Worm (Caenorhabditis elegans) whole organism, young adult: ENCODE results near the gene F19G12.11.

Experiments
- B0261.1 ChIP-seq: sonication (generic microtip); optimal IDR thresholded peaks from 2 replicates; lab custom pipeline; 2016; ENCODE audit warnings: mild to moderate bottlenecking, missing genetic modification characterization, moderate library complexity, missing compliant biosample characterization
- B0336.3 ChIP-seq: fragments of 200-800 bp; sonication (Bioruptor generic); IDR thresholded peaks from 2 replicates; pipeline ENCODE4 v1.3.6; 2022; ENCODE audit warnings: missing genetic modification characterization, missing compliant biosample characterization
- C06A6.2 ChIP-seq: fragments of 200-800 bp; sonication (Bioruptor generic); conservative IDR thresholded peaks from 2 replicates; pipeline ENCODE4 v1.3.6; 2022; ENCODE audit warnings: missing genetic modification characterization, missing compliant biosample characterization
- D2030.7 ChIP-seq: fragments of 200-800 bp; sonication (Bioruptor generic); IDR thresholded peaks from 2 replicates; pipeline ENCODE4 v1.3.6; 2022; ENCODE audit warnings: missing genetic modification reagents, missing genetic modification characterization, missing compliant biosample characterization
- F10E7.11 ChIP-seq: sonication (generic microtip); optimal IDR thresholded peaks from 2 replicates; lab custom pipeline; 2017; ENCODE audit warnings: mild to moderate bottlenecking, missing genetic modification characterization, moderate library complexity, missing compliant biosample characterization
- F55B11.4 ChIP-seq: sonication (generic microtip); optimal IDR thresholded peaks from 2 replicates; lab custom pipeline; 2016; ENCODE audit warnings: missing compliant biosample characterization, missing genetic modification characterization, borderline replicate concordance; ENCODE audit not compliant: insufficient read depth
- F57A8.1 ChIP-seq: fragments of 200-800 bp; sonication (Bioruptor generic); optimal IDR thresholded peaks from 2 replicates; lab custom pipeline; 2018; ENCODE audit warnings: mild to moderate bottlenecking, missing genetic modification characterization, moderate library complexity, missing compliant biosample characterization
- T26A5.8 ChIP-seq: sonication (generic microtip); optimal IDR thresholded peaks from 2 replicates; lab custom pipeline; 2016; ENCODE audit warnings: missing genetic modification characterization, missing compliant biosample characterization
- Y53F4B.3 ChIP-seq: fragments of 200-800 bp; sonication (Bioruptor generic); IDR thresholded peaks from 2 replicates; pipeline ENCODE4 v1.3.6; 2022; ENCODE audit warnings: missing genetic modification reagents, missing genetic modification characterization, missing compliant biosample characterization
- Y67H2A.10 ChIP-seq: fragments of 200-800 bp; sonication (Bioruptor generic); conservative IDR thresholded peaks from 2 replicates; pipeline ENCODE4 v1.3.6; 2022; ENCODE audit warnings: missing genetic modification reagents, missing genetic modification characterization, missing compliant biosample characterization
- Y79H2A.3 ChIP-seq: fragments of 200-800 bp; sonication (Bioruptor generic); conservative IDR thresholded peaks from 2 replicates; pipeline ENCODE4 v1.3.6; 2022; ENCODE audit warnings: missing genetic modification reagents, missing genetic modification characterization, missing compliant biosample characterization
- ama-1 ChIP-seq, 3 experiments: fragments of 150-350 bp in 1 of 3; sonication (generic microtip) in 2 of 3; optimal IDR thresholded peaks; 2 replicates each; lab custom pipeline; 2014 to 2018; ENCODE audit warnings: missing biosample characterization in 2 of 3, missing genetic modification characterization in 2 of 3, missing genetic modification reagents in 2 of 3
- atf-7 ChIP-seq: sonication (generic microtip); optimal IDR thresholded peaks from 2 replicates; lab custom pipeline; 2017; ENCODE audit warnings: mild to moderate bottlenecking, missing genetic modification characterization, missing compliant biosample characterization
- bed-1 ChIP-seq: fragments of 200-800 bp; sonication (Bioruptor generic); IDR thresholded peaks from 2 replicates; pipeline ENCODE4 v1.3.6; 2022; ENCODE audit warnings: missing genetic modification reagents, missing genetic modification characterization, missing compliant biosample characterization
- ceh-58 ChIP-seq: fragments of 200-800 bp; sonication (Bioruptor generic); IDR thresholded peaks from 2 replicates; pipeline ENCODE4 v1.3.6; 2022; ENCODE audit warnings: missing genetic modification characterization, missing compliant biosample characterization
- ceh-79 ChIP-seq: sonication (generic microtip); optimal IDR thresholded peaks from 2 replicates; lab custom pipeline; 2017; ENCODE audit warnings: mild to moderate bottlenecking, missing genetic modification characterization, missing compliant biosample characterization
- chd-7 ChIP-seq: sonication (generic microtip); optimal IDR thresholded peaks from 2 replicates; lab custom pipeline; 2016; ENCODE audit warnings: mild to moderate bottlenecking, missing genetic modification characterization, moderate library complexity, missing compliant biosample characterization
- dox-1 ChIP-seq: fragments of 200-800 bp; sonication (Bioruptor generic); IDR thresholded peaks from 2 replicates; pipeline ENCODE4 v1.3.6; 2022; ENCODE audit warnings: missing genetic modification reagents, missing genetic modification characterization, missing compliant biosample characterization
- efl-1 ChIP-seq: fragments of 150-350 bp; optimal IDR thresholded peaks from 2 replicates; lab custom pipeline; 2014; ENCODE audit warnings: missing biosample characterization, missing genetic modification reagents, missing genetic modification characterization
- egl-18 ChIP-seq: fragments of 200-800 bp; sonication (Bioruptor generic); IDR thresholded peaks from 2 replicates; pipeline ENCODE4 v1.3.6; 2022; ENCODE audit warnings: missing genetic modification reagents, missing genetic modification characterization, missing compliant biosample characterization
- fkh-3 ChIP-seq: sonication (generic microtip); optimal IDR thresholded peaks from 2 replicates; lab custom pipeline; 2016; ENCODE audit warnings: mild to moderate bottlenecking, missing genetic modification characterization, missing compliant biosample characterization
- him-1 ChIP-seq: sonication (generic microtip); optimal IDR thresholded peaks from 2 replicates; lab custom pipeline; 2016; ENCODE audit warnings: missing genotype, missing genetic modification reagents, missing genetic modification characterization, missing compliant biosample characterization
- hmg-20 ChIP-seq: fragments of 200-800 bp; sonication (Bioruptor generic); IDR thresholded peaks from 2 replicates; pipeline ENCODE4 v1.3.6; 2022; ENCODE audit warnings: missing genetic modification reagents, missing genetic modification characterization, missing compliant biosample characterization
- hrde-1 ChIP-seq: sonication (generic microtip); optimal IDR thresholded peaks from 2 replicates; lab custom pipeline; 2016; ENCODE audit warnings: missing genetic modification characterization, mild to moderate bottlenecking, missing compliant biosample characterization, moderate library complexity, missing genotype, missing genetic modification reagents, borderline replicate concordance
- let-526 ChIP-seq: fragments of 200-800 bp; sonication (Bioruptor generic); IDR thresholded peaks from 2 replicates; pipeline ENCODE4 v1.3.6; 2022; ENCODE audit warnings: missing genetic modification reagents, missing genetic modification characterization, missing compliant biosample characterization
- lin-26 ChIP-seq: fragments of 200-800 bp; sonication (Bioruptor generic); IDR thresholded peaks from 2 replicates; pipeline ENCODE4 v1.3.6; 2022; ENCODE audit warnings: missing genetic modification reagents, missing genetic modification characterization, missing compliant biosample characterization
- lin-35 ChIP-seq, 3 experiments: fragments of 150-350 bp in 2 of 3; sonication (generic microtip) in 1 of 3; optimal IDR thresholded peaks; 2 replicates each; lab custom pipeline; 2014 to 2018; ENCODE audit warnings: missing biosample characterization in 3 of 3, missing genetic modification characterization in 3 of 3, missing genetic modification reagents in 3 of 3
- lir-1 ChIP-seq: fragments of 200-800 bp; sonication (Bioruptor generic); conservative IDR thresholded peaks from 2 replicates; pipeline ENCODE4 v1.3.6; 2022; ENCODE audit warnings: missing genetic modification reagents, missing genetic modification characterization, missing compliant biosample characterization
- madf-6 ChIP-seq: fragments of 200-800 bp; sonication (Bioruptor generic); IDR thresholded peaks from 2 replicates; pipeline ENCODE4 v1.3.6; 2022; ENCODE audit warnings: missing genetic modification reagents, missing genetic modification characterization, missing compliant biosample characterization
- mxl-1 ChIP-seq: sonication (generic microtip); optimal IDR thresholded peaks from 2 replicates; lab custom pipeline; 2016; ENCODE audit warnings: missing genetic modification characterization, missing compliant biosample characterization
- nfya-2 ChIP-seq: fragments of 200-800 bp; sonication (Bioruptor generic); IDR thresholded peaks from 2 replicates; pipeline ENCODE4 v1.3.6; 2022; ENCODE audit warnings: missing genetic modification reagents, missing genetic modification characterization, missing compliant biosample characterization
- nhr-27 ChIP-seq: fragments of 200-800 bp; sonication (Bioruptor generic); optimal IDR thresholded peaks from 2 replicates; lab custom pipeline; 2018; ENCODE audit warnings: mild to moderate bottlenecking, missing genetic modification characterization, moderate library complexity, missing compliant biosample characterization
- nhr-80 ChIP-seq: sonication (generic microtip); optimal IDR thresholded peaks from 2 replicates; lab custom pipeline; 2016; ENCODE audit warnings: missing genetic modification characterization, missing compliant biosample characterization
- pbrm-1 ChIP-seq: fragments of 200-800 bp; sonication (Bioruptor generic); IDR thresholded peaks from 2 replicates; pipeline ENCODE4 v1.3.6; 2022; ENCODE audit warnings: missing genetic modification reagents, missing genetic modification characterization, missing compliant biosample characterization
- pha-4 ChIP-seq: fragments of 150-350 bp; sonication (generic microtip); optimal IDR thresholded peaks from 2 replicates; lab custom pipeline; 2014; ENCODE audit warnings: missing biosample characterization, missing genetic modification reagents, missing genetic modification characterization
- repo-1 ChIP-seq: sonication (generic microtip); optimal IDR thresholded peaks from 2 replicates; lab custom pipeline; 2017; ENCODE audit warnings: mild to moderate bottlenecking, missing genetic modification characterization, missing compliant biosample characterization
- sdz-38 ChIP-seq: sonication (generic microtip); optimal IDR thresholded peaks from 2 replicates; lab custom pipeline; 2016; ENCODE audit warnings: missing genotype, missing genetic modification characterization, missing compliant biosample characterization
- snpc-1.1 ChIP-seq: sonication (generic microtip); optimal IDR thresholded peaks from 2 replicates; lab custom pipeline; 2017; ENCODE audit warnings: missing genetic modification characterization, mild to moderate bottlenecking, missing compliant biosample characterization, antibody characterized with exemption, moderate library complexity, missing genotype, missing genetic modification reagents; ENCODE audit not compliant: insufficient read depth
- somi-1 ChIP-seq: fragments of 200-800 bp; sonication (Bioruptor generic); optimal IDR thresholded peaks from 2 replicates; lab custom pipeline; 2018; ENCODE audit warnings: mild to moderate bottlenecking, missing genetic modification characterization, missing compliant biosample characterization
- tbp1 ChIP-seq: fragments of 200-800 bp; sonication (Bioruptor generic); optimal IDR thresholded peaks from 2 replicates; lab custom pipeline; 2018; ENCODE audit warnings: mild to moderate bottlenecking, missing genetic modification characterization, missing compliant biosample characterization
- tlf-1 ChIP-seq: fragments of 200-800 bp; sonication (Bioruptor generic); optimal IDR thresholded peaks from 2 replicates; lab custom pipeline; 2018; ENCODE audit warnings: mild to moderate bottlenecking, missing genetic modification characterization, missing compliant biosample characterization
- zfh-2 ChIP-seq: fragments of 200-800 bp; sonication (Bioruptor generic); conservative IDR thresholded peaks from 2 replicates; pipeline ENCODE4 v1.3.6; 2022; ENCODE audit warnings: missing genetic modification reagents, missing genetic modification characterization, missing compliant biosample characterization
- zim-3 ChIP-seq: sonication (generic microtip); optimal IDR thresholded peaks from 2 replicates; lab custom pipeline; 2017; ENCODE audit warnings: mild to moderate bottlenecking, missing genetic modification characterization, moderate library complexity, missing compliant biosample characterization
- ztf-3 ChIP-seq: fragments of 200-800 bp; sonication (Bioruptor generic); optimal IDR thresholded peaks from 2 replicates; lab custom pipeline; 2018; ENCODE audit warnings: mild to moderate bottlenecking, missing genetic modification characterization, missing compliant biosample characterization

The F19G12.11 gene

ce11 chrX:1384538-1384937 is 41.8 kb downstream of the F19G12.11 start, which contains the start of gene F56C3.8:
Gene F56C3.8, minus strand, starts transcription at chrX:1384638.
- TF ChIP-seq efl-1 (GFP tag; lab: Kevin White, UChicago) (no peak), repo-1 (no peak), zim-3 (tag; lab: Kevin White, UChicago) (no peak), ztf-3 (GFP tag; lab: Kevin White, UChicago) (no peak), madf-6 (GFP tag; lab: Robert Waterston, UW) (no peak), fkh-3 (tag; lab: Kevin White, UChicago) (no peak), T26A5.8 (tag; lab: Kevin White, UChicago) (no peak), nhr-27 (tag; lab: Kevin White, UChicago) (no peak), chd-7 (no peak), F57A8.1 (GFP tag; lab: Kevin White, UChicago) (no peak), Y53F4B.3 (GFP tag; lab: Robert Waterston, UW) (no peak), F10E7.11 (tag; lab: Kevin White, UChicago) (no peak), ama-1 (optimal IDR thresholded peaks at IDR 0.05; lab: Kevin White, UChicago) (no peak), ama-1 (GFP tag; optimal IDR thresholded peaks at IDR 0.05; lab: Kevin White, UChicago) (no peak), C06A6.2 (GFP tag; lab: Robert Waterston, UW) (no peak), snpc-1.1 (no peak), somi-1 (GFP tag; lab: Kevin White, UChicago) (no peak), mxl-1 (tag; lab: Kevin White, UChicago) (no peak), lin-35 (GFP tag; optimal IDR thresholded peaks at IDR 0.05; lab: Kevin White, UChicago) (no peak), tbp1 (GFP tag; lab: Kevin White, UChicago) (no peak)
- TF ChIP-seq, all 124 proteins: peak for 0

- TF ChIP-seq zfh-2, result peak; percentile 78
- no peak for TF ChIP-seq D2030.7 (GFP tag; lab: Robert Waterston, UW)
- no peak for TF ChIP-seq C06A6.2 (GFP tag; lab: Robert Waterston, UW)
- no peak for TF ChIP-seq Y79H2A.3
- no peak for TF ChIP-seq egl-18 (GFP tag; lab: Robert Waterston, UW)
- no peak for TF ChIP-seq hmg-20 (GFP tag; lab: Robert Waterston, UW)
- no peak for TF ChIP-seq B0336.3 (GFP tag; lab: Robert Waterston, UW)
- TF ChIP-seq, all 124 proteins: peak for 1
Observed at ce11 chrX:1383546-1383945, 42.8 kb downstream of the F19G12.11 start.

ce11 chrX:1381565-1381964 is 44.8 kb downstream of the F19G12.11 start, which contains the start of gene F56C3.10:
Gene F56C3.10, minus strand, starts transcription at chrX:1381665.
- no peak for TF ChIP-seq F57A8.1 (GFP tag; lab: Kevin White, UChicago)
- TF ChIP-seq, all 124 proteins: peak for 0

- TF ChIP-seq pbrm-1 (GFP tag; lab: Robert Waterston, UW) (peak; percentile 71), Y79H2A.3 (no peak), let-526 (GFP tag; lab: Robert Waterston, UW) (no peak), bed-1 (GFP tag; lab: Robert Waterston, UW) (0 out of 2 replicates have a peak, but pooled peaks have one; percentile 57), tlf-1 (GFP tag; lab: Kevin White, UChicago) (peak; percentile 44), hrde-1 (tag; lab: Kevin White, UChicago) (peak; percentile 43), ceh-58 (GFP tag; lab: Robert Waterston, UW) (no peak), sdz-38 (no peak), ceh-79 (tag; lab: Kevin White, UChicago) (no peak), lir-1 (no peak; the same call in 1 of the 2 replicates), chd-7 (peak; percentile 83), nfya-2 (GFP tag; lab: Robert Waterston, UW) (no peak), pha-4 (no peak), nhr-80 (tag; lab: Kevin White, UChicago) (peak; percentile 43), him-1 (tag; lab: Kevin White, UChicago) (peak; percentile 68), Y67H2A.10 (GFP tag; lab: Robert Waterston, UW) (peak; percentile 32), somi-1 (GFP tag; lab: Kevin White, UChicago) (peak; percentile 51), dox-1 (peak; percentile 94), F55B11.4 (tag; lab: Kevin White, UChicago) (no peak), B0261.1 (tag; lab: Kevin White, UChicago) (peak; percentile 94), lin-26 (GFP tag; lab: Robert Waterston, UW) (peak; percentile 83), atf-7 (tag; lab: Kevin White, UChicago) (peak; percentile 75)
Observed at ce11 chrX:1379391-1379790, 46.9 kb downstream of the F19G12.11 start.
